Fruit fly (Drosophila melanogaster): ENCODE results near the gene CG14314.

CG14314 gene

dm6 chr3R:18242089-18242955, 26.4 kb downstream of the CG14314 start, which contains the start of the genes CG7156 and 14-3-3epsilon (continued):
- TF ChIP-seq CG15479 (GFP tag; optimal IDR thresholded peaks at IDR 0.05) (peak; percentile 60), Vsx1 (GFP tag; optimal IDR thresholded peaks at IDR 0.05) (no peak), Atf3 (GFP tag; optimal IDR thresholded peaks at IDR 0.05) (no peak), nmo (GFP tag; optimal IDR thresholded peaks at IDR 0.05) (peak; percentile 76), rib (GFP tag; IDR thresholded peaks at IDR 0.05) (no peak), Max (GFP tag; optimal IDR thresholded peaks at IDR 0.05) (peak; percentile 47), bab2 (GFP tag; optimal IDR thresholded peaks at IDR 0.05) (peak; percentile 39), chif (GFP tag; optimal IDR thresholded peaks at IDR 0.05) (peak in 1 of 2 experiments; percentile 30), az2 (GFP tag; optimal IDR thresholded peaks at IDR 0.05) (peak; percentile 66), hkb (optimal IDR thresholded peaks at IDR 0.05) (peak; percentile 77), hkb (GFP tag; IDR thresholded peaks at IDR 0.05) (peak; percentile 61), Stat92E (GFP tag; optimal IDR thresholded peaks at IDR 0.05) (peak in 1 of 3 experiments; percentile 63), CG13287 (GFP tag; IDR thresholded peaks at IDR 0.05; ENCODE audit: partially characterized antibody) (peak; percentile 59), Dbx (GFP tag; IDR thresholded peaks at IDR 0.05) (no peak), Neu2 (GFP tag; optimal IDR thresholded peaks at IDR 0.05; ENCODE audit: borderline replicate concordance) (no peak), tin (GFP tag; optimal IDR thresholded peaks at IDR 0.05) (peak; percentile 19), sc (optimal IDR thresholded peaks at IDR 0.05) (no peak), sc (GFP tag; optimal IDR thresholded peaks at IDR 0.05) (no peak), bcd (GFP tag; optimal IDR thresholded peaks at IDR 0.05) (peak; percentile 20), her (GFP tag; optimal IDR thresholded peaks at IDR 0.05) (no peak), slbo (GFP tag; IDR thresholded peaks at IDR 0.05) (peak; percentile 65), Lhr (GFP tag; optimal IDR thresholded peaks at IDR 0.05) (peak; percentile 92), CG10654 (GFP tag; optimal IDR thresholded peaks at IDR 0.05) (peak; percentile 30), CG12299 (tag; optimal IDR thresholded peaks at IDR 0.05) (peak; percentile 43), ATbp (GFP tag; optimal IDR thresholded peaks at IDR 0.05) (peak; percentile 3), CG42726 (GFP tag; IDR thresholded peaks at IDR 0.05; ENCODE audit: partially characterized antibody) (peak; percentile 65), salm (tag; optimal IDR thresholded peaks at IDR 0.05) (peak; percentile 28), CG2129 (GFP tag; IDR thresholded peaks at IDR 0.05; ENCODE audit: partially characterized antibody) (no peak), Trl (optimal IDR thresholded peaks at IDR 0.05) (no peak), Trl (GFP tag; optimal IDR thresholded peaks at IDR 0.05) (peak; percentile 10), CG17829 (tag; optimal IDR thresholded peaks at IDR 0.05) (peak; percentile 16), ranshi (GFP tag; IDR thresholded peaks at IDR 0.05) (peak; percentile 50; the same call in 1 of the 2 replicates), chm (GFP tag; IDR thresholded peaks at IDR 0.05) (peak; percentile 77), Sry-δ (GFP tag; optimal IDR thresholded peaks at IDR 0.05) (peak; percentile 72), CG14860 (GFP tag; IDR thresholded peaks at IDR 0.05; ENCODE audit: partially characterized antibody) (peak; percentile 22; the same call in 1 of the 3 replicates), tll (GFP tag; optimal IDR thresholded peaks at IDR 0.05) (peak; percentile 1 to 80), Xrp1 (GFP tag; IDR thresholded peaks at IDR 0.05) (peak; percentile 60), kni (GFP tag; optimal IDR thresholded peaks at IDR 0.05) (no peak), CG9932 (GFP tag; IDR thresholded peaks at IDR 0.05) (0 out of 2 replicates have a peak, but pooled peaks have one; percentile 3), Oli (tag; optimal IDR thresholded peaks at IDR 0.05) (peak; percentile 8), ci (GFP tag; IDR thresholded peaks at IDR 0.05) (peak; percentile 72), Jarid2 (GFP tag; optimal IDR thresholded peaks at IDR 0.05) (peak; percentile 77), C15 (GFP tag; IDR thresholded peaks at IDR 0.05) (no peak), CG12219 (GFP tag; optimal IDR thresholded peaks at IDR 0.05) (peak; percentile 37), E2f1 (GFP tag; IDR thresholded peaks at IDR 0.05) (0 out of 2 replicates have a peak, but pooled peaks have one; percentile 45), CG4328 (GFP tag; optimal IDR thresholded peaks at IDR 0.05) (peak; percentile 2), CG13296 (GFP tag; optimal IDR thresholded peaks at IDR 0.05) (peak; percentile 39), sim (GFP tag; IDR thresholded peaks at IDR 0.05) (0 out of 2 replicates have a peak, but pooled peaks have one; percentile 23)

Measured in whole organism, embryonic.